Worm (Caenorhabditis elegans): ENCODE measurements around the gene F08D12.12.

ce11 chrII:2734266-2734665, 52.6 kb downstream of the F08D12.12 start:
- TF ChIP-seq aly-2 (tag; optimal IDR thresholded peaks at IDR 0.05), result no peak
- TF ChIP-seq snu-23 (GFP tag; optimal IDR thresholded peaks at IDR 0.05), result no peak
- TF ChIP-seq lin-35 (GFP tag; optimal IDR thresholded peaks at IDR 0.05), result no peak
- no peak for TF ChIP-seq ceh-82 (tag; optimal IDR thresholded peaks at IDR 0.05)
- TF ChIP-seq jun-1 (tag; optimal IDR thresholded peaks at IDR 0.05), result no peak
- no peak for TF ChIP-seq nhr-237 (tag; optimal IDR thresholded peaks at IDR 0.05)
- no peak for TF ChIP-seq unc-62 (GFP tag; optimal IDR thresholded peaks at IDR 0.05)
- TF ChIP-seq fkh-10 (GFP tag; optimal IDR thresholded peaks at IDR 0.05), result no peak
- no peak for TF ChIP-seq hpl-2 (GFP tag; optimal IDR thresholded peaks at IDR 0.05)
- TF ChIP-seq elt-3 (tag; optimal IDR thresholded peaks at IDR 0.05), result no peak
- no peak for TF ChIP-seq nhr-76 (tag; optimal IDR thresholded peaks at IDR 0.05)
- no peak for TF ChIP-seq grh-1 (GFP tag; IDR thresholded peaks at IDR 0.05)
- TF ChIP-seq dpl-1 (GFP tag; optimal IDR thresholded peaks at IDR 0.05), result no peak
